Fruit fly (Drosophila melanogaster): ENCODE results near the gene Kul.
A peak's percentile ranks its signal among the peaks of the same experiment; 100 is the strongest.

Gene Kul

dm6 chr3R:29704557-29704956 is 21.1 kb upstream of the Kul start:
- no peak for TF ChIP-seq Side (GFP tag; optimal IDR thresholded peaks at IDR 0.05)
- TF ChIP-seq Xrp1 (GFP tag; IDR thresholded peaks at IDR 0.05) = peak; percentile 54; the same call in 1 of the 2 replicates
- TF ChIP-seq nerfin-2 (GFP tag; IDR thresholded peaks at IDR 0.05; ENCODE audit: partially characterized antibody) = no peak
- TF ChIP-seq sens (GFP tag) = peak; percentile 41
- no peak for TF ChIP-seq Adf1 (GFP tag; IDR thresholded peaks at IDR 0.05)
- no peak for TF ChIP-seq CG12769 (tag; optimal IDR thresholded peaks at IDR 0.05)
- TF ChIP-seq gem (tag; optimal IDR thresholded peaks at IDR 0.05) = peak; percentile 13
- peak; percentile 5 for TF ChIP-seq CG14710 (tag; optimal IDR thresholded peaks at IDR 0.05)
- TF ChIP-seq Awh (GFP tag; IDR thresholded peaks at IDR 0.05) = no peak; the same call in 1 of the 2 replicates
- TF ChIP-seq Blimp-1 (GFP tag; optimal IDR thresholded peaks at IDR 0.05) = no peak
- TF ChIP-seq CG17829 (tag; optimal IDR thresholded peaks at IDR 0.05) = no peak
- TF ChIP-seq Nf-YB (GFP tag; optimal IDR thresholded peaks at IDR 0.05) = no peak
- no peak for TF ChIP-seq vnd (GFP tag; IDR thresholded peaks at IDR 0.05; ENCODE audit: partially characterized antibody)
- TF ChIP-seq scrt (GFP tag; optimal IDR thresholded peaks at IDR 0.05) = no peak
- peak; percentile 28 for TF ChIP-seq CG1603 (tag; optimal IDR thresholded peaks at IDR 0.05)
- no peak for TF ChIP-seq pita (GFP tag; optimal IDR thresholded peaks at IDR 0.05)
- TF ChIP-seq Dfd (GFP tag; optimal IDR thresholded peaks at IDR 0.05) = no peak
- peak; percentile 19 for TF ChIP-seq CG2712 (tag; optimal IDR thresholded peaks at IDR 0.05)
- TF ChIP-seq ham (GFP tag; IDR thresholded peaks at IDR 0.05) = no peak
- peak; percentile 4 for TF ChIP-seq phol (tag; optimal IDR thresholded peaks at IDR 0.05)
- TF ChIP-seq Pdp1 (GFP tag; optimal IDR thresholded peaks at IDR 0.05) = peak in 1 of 2 experiments; percentile 52
- no peak for TF ChIP-seq dm (GFP tag; optimal IDR thresholded peaks at IDR 0.05)
- TF ChIP-seq oc (tag; optimal IDR thresholded peaks at IDR 0.05) = no peak
- no peak for TF ChIP-seq bcd (GFP tag; optimal IDR thresholded peaks at IDR 0.05)
- TF ChIP-seq TFAM (GFP tag; optimal IDR thresholded peaks at IDR 0.05) = no peak
- peak; percentile 29 for TF ChIP-seq CG10979 (tag; optimal IDR thresholded peaks at IDR 0.05)
- peak; percentile 0 for TF ChIP-seq CG11504 (tag; optimal IDR thresholded peaks at IDR 0.05)
- no peak for TF ChIP-seq row (GFP tag; IDR thresholded peaks at IDR 0.05)
- TF ChIP-seq CG18262 (tag; optimal IDR thresholded peaks at IDR 0.05) = peak; percentile 13

dm6 chr3R:29705789-29706303 is 19.8 kb upstream of the Kul start:
- TF ChIP-seq Sox102F (GFP tag; optimal IDR thresholded peaks at IDR 0.05) = peak; percentile 44
- peak; percentile 60 for TF ChIP-seq row (GFP tag; IDR thresholded peaks at IDR 0.05)
- peak; percentile 2 for TF ChIP-seq CG18262 (tag; optimal IDR thresholded peaks at IDR 0.05)
- TF ChIP-seq Ets65A (GFP tag) = peak; percentile 30
- peak; percentile 31 for TF ChIP-seq Blimp-1 (GFP tag; optimal IDR thresholded peaks at IDR 0.05)
- no peak for TF ChIP-seq CG13775 (GFP tag; optimal IDR thresholded peaks at IDR 0.05)
- peak; percentile 12 for TF ChIP-seq CG7839 (tag; optimal IDR thresholded peaks at IDR 0.05)
- peak; percentile 0 for TF ChIP-seq CoRest (tag; optimal IDR thresholded peaks at IDR 0.05)
- peak; percentile 22 for TF ChIP-seq Oli (tag; optimal IDR thresholded peaks at IDR 0.05)
- TF ChIP-seq yki (optimal IDR thresholded peaks at IDR 0.05) = no peak
- no peak for TF ChIP-seq Atf6 (GFP tag; IDR thresholded peaks at IDR 0.05)
- TF ChIP-seq CG1832 (GFP tag; optimal IDR thresholded peaks at IDR 0.05) = no peak
- peak; percentile 22 for TF ChIP-seq Deaf1 (tag; optimal IDR thresholded peaks at IDR 0.05)
- TF ChIP-seq ap (GFP tag; IDR thresholded peaks at IDR 0.05) = no peak
- TF ChIP-seq ab (GFP tag; optimal IDR thresholded peaks at IDR 0.05) = no peak
- TF ChIP-seq nau (GFP tag; optimal IDR thresholded peaks at IDR 0.05) = no peak
- no peak for TF ChIP-seq CG1024 (GFP tag; IDR thresholded peaks at IDR 0.05)
- TF ChIP-seq sens (GFP tag) = peak; percentile 25
- no peak for TF ChIP-seq CG6175 (GFP tag; IDR thresholded peaks at IDR 0.05)
- peak; percentile 5 for TF ChIP-seq CG17359 (tag; optimal IDR thresholded peaks at IDR 0.05)
- peak; percentile 32 for TF ChIP-seq D19A (tag; optimal IDR thresholded peaks at IDR 0.05)
- TF ChIP-seq CG30020 (tag; optimal IDR thresholded peaks at IDR 0.05) = no peak
- no peak for TF ChIP-seq ttk (GFP tag; IDR thresholded peaks at IDR 0.05)
- peak; percentile 36 for TF ChIP-seq CG11504 (tag; optimal IDR thresholded peaks at IDR 0.05)
- TF ChIP-seq CG32767 (GFP tag; IDR thresholded peaks at IDR 0.05) = no peak
- no peak for TF ChIP-seq Bteb2 (GFP tag; optimal IDR thresholded peaks at IDR 0.05)
- 0 out of 2 replicates have a peak, but pooled peaks have one; percentile 7 for TF ChIP-seq CG17328 (GFP tag; IDR thresholded peaks at IDR 0.05)

All from whole organism, embryonic.